Fruit fly (Drosophila melanogaster): Measurements from ENCODE around the gene rha.

DNA sequence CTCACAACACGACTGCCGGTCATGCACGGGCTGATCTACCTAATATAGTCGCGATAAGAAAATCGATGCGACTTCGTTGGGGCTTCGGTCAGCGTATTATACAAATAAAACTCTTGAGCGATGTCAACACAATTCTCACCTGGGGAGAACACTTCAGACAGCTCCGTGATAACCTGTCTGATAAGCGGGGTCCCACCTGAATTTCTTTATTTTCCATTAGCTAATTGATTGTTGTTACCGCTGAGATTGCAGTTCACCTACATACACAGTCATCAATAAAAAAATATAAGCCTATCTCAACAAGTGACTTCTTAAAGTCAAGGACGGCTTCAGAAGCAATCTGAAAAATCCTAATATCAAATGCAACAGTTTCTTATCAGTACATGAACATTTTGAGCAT, 6.8 kb downstream of the rha start, which contains the start of gene tobi:
- TF ChIP-seq CG10669 (GFP tag; optimal IDR thresholded peaks at IDR 0.05) (no peak), CG8319 (GFP tag; optimal IDR thresholded peaks at IDR 0.05) (no peak)

All from whole organism, prepupa.